Worm (Caenorhabditis elegans) whole organism, L2 larva: Measurements from ENCODE around the gene F59A2.5.

Experiments used
- R02D3.7 ChIP-seq: fragments of 150-350 bp; optimal IDR thresholded peaks from 2 replicates; lab custom pipeline; 2014; ENCODE audit warnings: missing biosample characterization, missing genetic modification characterization
- dmd-4 ChIP-seq: sonication (generic microtip); optimal IDR thresholded peaks from 2 replicates; lab custom pipeline; 2017; ENCODE audit warnings: missing biosample characterization, missing genetic modification characterization
- elt-1 ChIP-seq: fragments of 150-350 bp; optimal IDR thresholded peaks from 2 replicates; lab custom pipeline; 2014; ENCODE audit warnings: missing biosample characterization, missing genetic modification characterization
- lin-39 ChIP-seq: fragments of 150-350 bp; optimal IDR thresholded peaks from 2 replicates; lab custom pipeline; 2014; ENCODE audit warnings: missing biosample characterization, missing genetic modification reagents, missing genetic modification characterization
- lsy-2 ChIP-seq, 2 experiments: fragments of 150-350 bp in 1 of 2; sonication (generic microtip) in 1 of 2; optimal IDR thresholded peaks; 2 replicates each; lab custom pipeline; 2014 to 2017; ENCODE audit warnings: missing biosample characterization in 2 of 2, missing genetic modification characterization in 2 of 2
- mdl-1 ChIP-seq, 2 experiments: fragments of 150-350 bp in 1 of 2; sonication (generic microtip) in 1 of 2; optimal IDR thresholded peaks; 2 replicates each; lab custom pipeline; 2017; ENCODE audit warnings: missing biosample characterization in 2 of 2, missing genetic modification characterization in 2 of 2
- snpc-4 ChIP-seq: fragments of 150-350 bp; optimal IDR thresholded peaks from 2 replicates; lab custom pipeline; 2014; ENCODE audit warnings: missing biosample characterization, missing genetic modification characterization
- unc-39 ChIP-seq: fragments of 150-350 bp; optimal IDR thresholded peaks from 2 replicates; lab custom pipeline; 2014; ENCODE audit warnings: missing biosample characterization, missing genetic modification characterization
- unc-62 ChIP-seq: fragments of 150-350 bp; optimal IDR thresholded peaks from 2 replicates; lab custom pipeline; 2014; ENCODE audit warnings: missing biosample characterization, missing genetic modification reagents, missing genetic modification characterization
- zag-1 ChIP-seq: fragments of 150-350 bp; optimal IDR thresholded peaks from 2 replicates; lab custom pipeline; 2014; ENCODE audit warnings: missing biosample characterization, missing genetic modification characterization
- ztf-11 ChIP-seq: sonication (generic microtip); optimal IDR thresholded peaks from 2 replicates; lab custom pipeline; 2017; ENCODE audit warnings: missing biosample characterization, missing genetic modification characterization

ce11 chrIII:3423924-3424323 lies 19.3 kb downstream of the F59A2.5 start:
- no peak for TF ChIP-seq lsy-2 (tag; optimal IDR thresholded peaks at IDR 0.05; lab: Kevin White, UChicago)
- TF ChIP-seq unc-62 (GFP tag; lab: Kevin White, UChicago), result no peak
- TF ChIP-seq mdl-1 (tag; optimal IDR thresholded peaks at IDR 0.05; lab: Kevin White, UChicago), result no peak
- no peak for TF ChIP-seq snpc-4
- no peak for TF ChIP-seq lin-39 (tag; lab: Kevin White, UChicago)
- TF ChIP-seq dmd-4 (tag; lab: Kevin White, UChicago), result no peak
- no peak for TF ChIP-seq ztf-11 (tag; lab: Kevin White, UChicago)
- no peak for TF ChIP-seq unc-39 (tag; lab: Kevin White, UChicago)
- TF ChIP-seq zag-1, result no peak
- TF ChIP-seq elt-1 (tag; lab: Kevin White, UChicago), result no peak
- TF ChIP-seq R02D3.7 (tag; lab: Kevin White, UChicago), result no peak
